Fruit fly (Drosophila melanogaster): ENCODE results near the gene JhI-21.

JhI-21 gene

DNA sequence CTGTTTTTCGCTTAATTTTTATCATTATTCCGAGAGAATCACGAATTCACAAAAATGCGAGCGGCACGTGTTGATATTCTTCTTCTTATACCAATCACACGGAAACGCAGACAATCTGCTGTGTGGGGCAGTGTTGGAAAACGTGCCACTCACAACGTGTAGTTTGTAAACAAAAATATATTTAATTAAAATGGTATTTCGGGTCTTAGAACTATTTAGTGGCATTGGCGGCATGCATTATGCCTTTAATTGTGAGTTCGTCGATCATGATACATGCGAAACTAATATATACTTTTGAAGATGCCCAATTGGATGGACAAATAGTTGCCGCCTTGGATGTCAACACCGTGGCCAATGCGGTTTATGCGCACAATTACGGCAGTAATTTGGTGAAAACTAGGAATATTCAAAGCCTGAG lies 40.6 kb upstream of the JhI-21 start, which contains the start of the genes CG6712 and Mt2:
Gene CG6712 (minus strand): TSS at position 116 of the 418 bp plus-strand sequence.
Gene Mt2 (plus strand): TSS at position 130 of the 418 bp plus-strand sequence.
- TF ChIP-seq CG43689 (GFP tag; IDR thresholded peaks at IDR 0.05) (no peak), NfI (GFP tag; optimal IDR thresholded peaks at IDR 0.05) (peak; percentile 17), sug (tag; optimal IDR thresholded peaks at IDR 0.05) (peak; percentile 25), CG2120 (GFP tag; optimal IDR thresholded peaks at IDR 0.05) (peak; percentile 28), CG8388 (GFP tag; optimal IDR thresholded peaks at IDR 0.05) (no peak), danr (GFP tag; IDR thresholded peaks at IDR 0.05) (no peak), klu (GFP tag; IDR thresholded peaks at IDR 0.05) (no peak), CG9797 (GFP tag; optimal IDR thresholded peaks at IDR 0.05) (peak; percentile 10), phol (tag; optimal IDR thresholded peaks at IDR 0.05) (peak; percentile 19), Dbx (GFP tag; IDR thresholded peaks at IDR 0.05) (no peak), CG8478 (optimal IDR thresholded peaks at IDR 0.05) (no peak), onecut (GFP tag; IDR thresholded peaks at IDR 0.05) (0 out of 2 replicates have a peak, but pooled peaks have one; percentile 8), lilli (GFP tag; optimal IDR thresholded peaks at IDR 0.05) (peak; percentile 20), Dref (GFP tag; IDR thresholded peaks at IDR 0.05) (0 out of 2 replicates have a peak, but pooled peaks have one; percentile 33), CG11695 (GFP tag; IDR thresholded peaks at IDR 0.05) (peak; percentile 30; the same call in 1 of the 3 replicates), dm (GFP tag; optimal IDR thresholded peaks at IDR 0.05) (peak; percentile 96), CG33213 (GFP tag; optimal IDR thresholded peaks at IDR 0.05) (peak; percentile 15), az2 (GFP tag; optimal IDR thresholded peaks at IDR 0.05) (no peak), ems (GFP tag; optimal IDR thresholded peaks at IDR 0.05) (peak; percentile 20), CG12236 (GFP tag; optimal IDR thresholded peaks at IDR 0.05) (no peak), Max (GFP tag; optimal IDR thresholded peaks at IDR 0.05) (peak; percentile 93), Bdp1 (GFP tag; optimal IDR thresholded peaks at IDR 0.05) (no peak), pros (GFP tag; optimal IDR thresholded peaks at IDR 0.05) (no peak), CG11247 (GFP tag; IDR thresholded peaks at IDR 0.05) (peak; percentile 39; the same call in 1 of the 2 replicates), CG14965 (GFP tag; optimal IDR thresholded peaks at IDR 0.05; ENCODE audit: borderline replicate concordance) (no peak), CG9727 (GFP tag; optimal IDR thresholded peaks at IDR 0.05) (no peak), CG13894 (tag; optimal IDR thresholded peaks at IDR 0.05) (no peak), CG10267 (tag; optimal IDR thresholded peaks at IDR 0.05) (peak; percentile 92), CG3407 (GFP tag; optimal IDR thresholded peaks at IDR 0.05) (no peak), Xbp1 (GFP tag; optimal IDR thresholded peaks at IDR 0.05) (peak; percentile 18), CG6254 (GFP tag; optimal IDR thresholded peaks at IDR 0.05) (no peak), CG14710 (tag; optimal IDR thresholded peaks at IDR 0.05) (peak; percentile 63), pzg (GFP tag; optimal IDR thresholded peaks at IDR 0.05) (peak; percentile 63), YL-1 (GFP tag; optimal IDR thresholded peaks at IDR 0.05) (peak; percentile 83), Dp (GFP tag; optimal IDR thresholded peaks at IDR 0.05) (peak; percentile 30), Med (GFP tag) (peak; percentile 83), CG18011 (GFP tag; optimal IDR thresholded peaks at IDR 0.05) (no peak), CG12659 (GFP tag; optimal IDR thresholded peaks at IDR 0.05) (peak; percentile 42), sd (tag; optimal IDR thresholded peaks at IDR 0.05) (peak; percentile 68), rib (GFP tag; IDR thresholded peaks at IDR 0.05) (peak; percentile 38; the same call in 1 of the 2 replicates), HmgZ (tag; optimal IDR thresholded peaks at IDR 0.05) (no peak), ci (GFP tag; IDR thresholded peaks at IDR 0.05) (0 out of 3 replicates have a peak, but pooled peaks have one; percentile 44), CG18476 (GFP tag; optimal IDR thresholded peaks at IDR 0.05) (no peak), MBD-R2 (GFP tag; IDR thresholded peaks at IDR 0.05) (peak; percentile 91), hb (GFP tag; IDR thresholded peaks at IDR 0.05; ENCODE audit: partially characterized antibody) (no peak), crp (GFP tag; optimal IDR thresholded peaks at IDR 0.05) (peak in 1 of 2 experiments; percentile 67), seq (GFP tag; IDR thresholded peaks at IDR 0.05) (no peak), CG17385 (GFP tag; optimal IDR thresholded peaks at IDR 0.05) (peak; percentile 98), CG11456 (GFP tag; IDR thresholded peaks at IDR 0.05) (peak; percentile 18; the same call in 1 of the 3 replicates), Elba2 (GFP tag; optimal IDR thresholded peaks at IDR 0.05) (peak; percentile 53), BEAF-32 (GFP tag; optimal IDR thresholded peaks at IDR 0.05) (peak; percentile 24)
